Worm (Caenorhabditis elegans): ENCODE data around the gene nhr-3.

- no peak for TF ChIP-seq ztf-11 (tag; optimal IDR thresholded peaks at IDR 0.05)
- peak; percentile 33 for TF ChIP-seq unc-62 (GFP tag; optimal IDR thresholded peaks at IDR 0.05)
- no peak for TF ChIP-seq nhr-76 (tag; optimal IDR thresholded peaks at IDR 0.05)
- peak; percentile 74 for TF ChIP-seq nhr-25 (tag; optimal IDR thresholded peaks at IDR 0.05)
Observed at ce11 chrX:14561416-14561973, 3.2 kb downstream of the nhr-3 start.
